Fruit fly (Drosophila melanogaster): Measurements from ENCODE around the gene CG5421.
A peak's percentile ranks its signal among the peaks of the same experiment; 100 is the strongest.

Gene CG5421

dm6 chr2L:12483866-12484554 lies 36.1 kb upstream of the CG5421 start (continued):
- TF ChIP-seq CG6175 (GFP tag; IDR thresholded peaks at IDR 0.05) (peak; percentile 74; the same call in 2 of the 3 replicates), mam (GFP tag; optimal IDR thresholded peaks at IDR 0.05) (peak; percentile 93), Awh (GFP tag; IDR thresholded peaks at IDR 0.05) (peak; percentile 89), Bdp1 (GFP tag; optimal IDR thresholded peaks at IDR 0.05) (no peak), NFAT (GFP tag; IDR thresholded peaks at IDR 0.05) (no peak; the same call in 1 of the 2 replicates), emc (GFP tag; optimal IDR thresholded peaks at IDR 0.05) (peak; percentile 69), Atf-2 (GFP tag; optimal IDR thresholded peaks at IDR 0.05) (peak; percentile 87), CG2678 (tag; optimal IDR thresholded peaks at IDR 0.05) (peak; percentile 94), HLH4C (GFP tag; IDR thresholded peaks at IDR 0.05; ENCODE audit: partially characterized antibody) (no peak), Jarid2 (GFP tag; optimal IDR thresholded peaks at IDR 0.05) (peak; percentile 41), kay (GFP tag; optimal IDR thresholded peaks at IDR 0.05) (peak; percentile 71), CG34224 (GFP tag; IDR thresholded peaks at IDR 0.05; ENCODE audit: partially characterized antibody) (no peak), lmd (GFP tag; IDR thresholded peaks at IDR 0.05) (peak; percentile 90), nau (GFP tag; optimal IDR thresholded peaks at IDR 0.05) (peak; percentile 74), ham (GFP tag; IDR thresholded peaks at IDR 0.05) (no peak), CG14965 (GFP tag; optimal IDR thresholded peaks at IDR 0.05; ENCODE audit: borderline replicate concordance) (peak; percentile 45), Chrac-16 (GFP tag; optimal IDR thresholded peaks at IDR 0.05) (peak; percentile 86), CG9876 (GFP tag; optimal IDR thresholded peaks at IDR 0.05) (peak; percentile 71), insv (GFP tag; optimal IDR thresholded peaks at IDR 0.05) (peak in 1 of 2 experiments; percentile 48), shn (GFP tag; optimal IDR thresholded peaks at IDR 0.05) (peak; percentile 91), slou (GFP tag; optimal IDR thresholded peaks at IDR 0.05) (peak; percentile 72), cato (GFP tag; optimal IDR thresholded peaks at IDR 0.05; ENCODE audit: borderline replicate concordance) (peak; percentile 86), CG30020 (tag; optimal IDR thresholded peaks at IDR 0.05) (peak; percentile 48), Doc3 (GFP tag; IDR thresholded peaks at IDR 0.05; ENCODE audit: partially characterized antibody) (no peak), sug (tag; optimal IDR thresholded peaks at IDR 0.05) (peak; percentile 87), zen2 (GFP tag; IDR thresholded peaks at IDR 0.05; ENCODE audit: partially characterized antibody) (no peak), CG10654 (GFP tag; optimal IDR thresholded peaks at IDR 0.05) (peak; percentile 80), ab (GFP tag; optimal IDR thresholded peaks at IDR 0.05) (peak; percentile 76), odd (GFP tag; optimal IDR thresholded peaks at IDR 0.05) (peak; percentile 78), ems (GFP tag; optimal IDR thresholded peaks at IDR 0.05) (peak; percentile 81), Taf1 (GFP tag; IDR thresholded peaks at IDR 0.05) (peak; percentile 73; the same call in 1 of the 2 replicates), CG18011 (GFP tag; optimal IDR thresholded peaks at IDR 0.05) (peak; percentile 75), CG11456 (GFP tag; IDR thresholded peaks at IDR 0.05) (no peak), CG33557 (GFP tag; optimal IDR thresholded peaks at IDR 0.05) (peak; percentile 74), trem (tag; optimal IDR thresholded peaks at IDR 0.05) (peak; percentile 67), Nf-YC (tag; optimal IDR thresholded peaks at IDR 0.05) (peak; percentile 84), pita (GFP tag; optimal IDR thresholded peaks at IDR 0.05) (no peak), bowl (GFP tag; IDR thresholded peaks at IDR 0.05) (peak; percentile 71; the same call in 1 of the 2 replicates), CG13894 (tag; optimal IDR thresholded peaks at IDR 0.05) (peak; percentile 86), otp (GFP tag; IDR thresholded peaks at IDR 0.05) (peak; percentile 81; the same call in 2 of the 3 replicates), NC2α (GFP tag; optimal IDR thresholded peaks at IDR 0.05) (peak; percentile 69), Atf3 (GFP tag; optimal IDR thresholded peaks at IDR 0.05) (peak; percentile 86), Xbp1 (GFP tag; optimal IDR thresholded peaks at IDR 0.05) (peak; percentile 91), CG16779 (GFP tag; IDR thresholded peaks at IDR 0.05) (peak; percentile 72), Hand (GFP tag; optimal IDR thresholded peaks at IDR 0.05) (peak; percentile 80), CG11093 (GFP tag; IDR thresholded peaks at IDR 0.05) (peak; percentile 84; the same call in 2 of the 3 replicates), TFAM (GFP tag; optimal IDR thresholded peaks at IDR 0.05) (no peak), CG1647 (GFP tag; optimal IDR thresholded peaks at IDR 0.05) (peak; percentile 86), CG4328 (GFP tag; optimal IDR thresholded peaks at IDR 0.05) (peak; percentile 84)

All from whole organism, embryonic.